Fruit fly (Drosophila melanogaster) whole organism, embryonic: ENCODE results near the gene Fibp.

Source experiments
- CG3163 ChIP-seq: fragments of 200-800 bp; sonication (Bioruptor generic); optimal IDR thresholded peaks from 3 replicates; lab custom pipeline; 2016; ENCODE audit warnings: missing biosample characterization, missing genetic modification characterization
- gce ChIP-seq: fragments of 200-800 bp; sonication (Bioruptor generic); IDR thresholded peaks from 3 replicates; pipeline ENCODE4 v1.3.6; 2022; ENCODE audit warnings: missing biosample characterization, missing genetic modification characterization
- so ChIP-seq: fragments of 200-800 bp; sonication (Bioruptor generic); IDR thresholded peaks from 3 replicates; pipeline ENCODE4 v1.3.6; 2022; ENCODE audit warnings: missing biosample characterization, missing genetic modification characterization

DNA sequence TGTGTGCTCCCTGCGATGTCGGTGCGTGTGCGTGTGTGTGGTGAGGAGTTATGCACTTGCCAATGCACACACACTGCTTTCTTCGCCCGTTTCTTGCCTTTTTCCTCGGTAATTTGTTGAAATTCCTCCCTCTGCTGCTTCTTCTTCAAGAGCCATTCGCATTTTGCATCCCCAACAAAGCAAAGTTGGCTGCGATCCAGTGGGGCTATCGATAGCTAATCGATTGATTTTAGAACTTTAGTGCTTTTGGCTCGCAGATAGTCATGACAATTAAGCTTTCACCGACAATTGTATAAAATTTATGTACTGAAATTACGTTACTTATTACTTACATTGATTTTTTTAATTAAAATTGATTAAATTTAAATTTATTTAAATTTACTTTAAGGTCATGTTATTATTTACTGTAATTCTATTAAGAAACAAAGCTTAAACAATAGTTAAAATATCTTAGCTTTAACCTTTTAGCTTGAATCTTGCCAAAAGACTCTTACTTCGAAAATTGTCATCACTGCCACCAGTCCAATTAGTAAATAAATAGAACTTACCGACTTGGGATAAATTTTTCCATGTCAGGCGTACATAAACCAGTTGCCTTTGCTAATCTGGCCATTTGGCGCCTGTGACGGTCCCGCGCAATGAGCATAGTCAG lies 16.5 kb upstream of the Fibp start, which contains the start of the genes trc and CG32221:
- TF ChIP-seq gce (GFP tag; lab: Robert Waterston, UW) = no peak
- 0 out of 3 replicates have a peak, but pooled peaks have one; percentile 9 for TF ChIP-seq so (GFP tag; lab: Robert Waterston, UW)
- TF ChIP-seq CG3163 = no peak
